Worm (Caenorhabditis elegans): Measurements from ENCODE around the gene nlp-16.

ce11 chrIV:6279392-6279791 is 19.8 kb upstream of the nlp-16 start, which contains the start of gene sams-5:
- TF ChIP-seq unc-62 (GFP tag; optimal IDR thresholded peaks at IDR 0.05) (no peak), jun-1 (tag; optimal IDR thresholded peaks at IDR 0.05) (no peak), tbx-2 (tag; optimal IDR thresholded peaks at IDR 0.05) (no peak), ztf-11 (tag; optimal IDR thresholded peaks at IDR 0.05) (no peak)
